Worm (Caenorhabditis elegans) whole organism, early embryonic: Measurements from ENCODE around the gene emre-1.

Experiments used
- ama-1 ChIP-seq: fragments of 150-350 bp; optimal IDR thresholded peaks from 2 replicates; lab custom pipeline; 2014
- ceh-36 ChIP-seq: sonication (generic microtip); optimal IDR thresholded peaks from 2 replicates; lab custom pipeline; 2016; ENCODE audit warnings: missing genetic modification characterization, inconsistent platforms, missing compliant biosample characterization
- ets-7 ChIP-seq: sonication (generic microtip); optimal IDR thresholded peaks from 2 replicates; lab custom pipeline; 2016; ENCODE audit warnings: missing genotype, missing genetic modification characterization, missing compliant biosample characterization
- flt-1 ChIP-seq: fragments of 200-800 bp; sonication (Bioruptor generic); IDR thresholded peaks from 2 replicates; pipeline ENCODE4 v1.3.6; 2022; ENCODE audit warnings: missing genetic modification characterization, missing compliant biosample characterization
- hmbx-1 ChIP-seq: sonication (generic microtip); optimal IDR thresholded peaks from 2 replicates; lab custom pipeline; 2016; ENCODE audit warnings: mild to moderate bottlenecking, missing genetic modification characterization, missing compliant biosample characterization
- pes-1 ChIP-seq: fragments of 200-800 bp; sonication (Bioruptor generic); IDR thresholded peaks from 2 replicates; pipeline ENCODE4 v1.3.6; 2022; ENCODE audit warnings: missing genetic modification reagents, missing genetic modification characterization, missing compliant biosample characterization
- sea-1 ChIP-seq: fragments of 200-800 bp; sonication (Bioruptor generic); conservative IDR thresholded peaks from 2 replicates; pipeline ENCODE4 v1.3.6; 2022; ENCODE audit warnings: missing genetic modification characterization, missing compliant biosample characterization
- tbx-11 ChIP-seq: fragments of 200-800 bp; sonication (Bioruptor generic); IDR thresholded peaks from 2 replicates; pipeline ENCODE4 v1.3.6; 2022; ENCODE audit warnings: missing genetic modification characterization, missing compliant biosample characterization
- tbx-37 ChIP-seq: fragments of 200-800 bp; sonication (Bioruptor generic); conservative IDR thresholded peaks from 2 replicates; pipeline ENCODE4 v1.3.6; 2022; ENCODE audit warnings: missing genetic modification reagents, missing genetic modification characterization, missing compliant biosample characterization
- tra-4 ChIP-seq: sonication (generic microtip); optimal IDR thresholded peaks from 2 replicates; lab custom pipeline; 2017; ENCODE audit warnings: missing genetic modification characterization, missing compliant biosample characterization

ce11 chrX:14954548-14954947 is 24.9 kb upstream of the emre-1 start, which contains the start of gene pag-3:
- TF ChIP-seq hmbx-1 (no peak), ceh-36 (tag; lab: Kevin White, UChicago) (no peak), pes-1 (GFP tag; lab: Robert Waterston, UW) (no peak), flt-1 (GFP tag; lab: Robert Waterston, UW) (no peak), tbx-37 (GFP tag; lab: Robert Waterston, UW) (no peak), ama-1 (no peak), sea-1 (GFP tag; lab: Robert Waterston, UW) (no peak), tra-4 (tag; lab: Kevin White, UChicago) (no peak), tbx-11 (no peak), ets-7 (tag; lab: Kevin White, UChicago) (no peak)
